Worm (Caenorhabditis elegans): Measurements from ENCODE around the gene C16C10.2.

DNA sequence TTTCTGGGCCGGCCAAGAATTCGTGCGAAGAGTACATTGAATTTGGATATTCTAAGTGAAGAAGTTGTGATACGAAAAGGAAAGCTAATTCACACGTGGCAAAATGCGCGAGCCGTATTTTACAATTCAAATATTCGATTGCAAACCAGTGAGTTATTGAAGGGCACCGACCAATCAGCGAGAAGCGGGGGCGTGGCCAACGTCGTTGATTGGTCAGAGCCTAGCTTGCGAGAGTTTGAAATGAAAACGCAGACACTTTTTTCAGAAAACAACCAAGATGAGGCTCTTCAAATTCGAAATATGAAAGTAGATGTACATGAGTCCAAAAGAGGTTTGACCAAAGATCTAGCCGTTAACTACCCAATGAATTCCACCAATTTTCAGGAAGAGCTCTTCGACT lies 32.2 kb upstream of the C16C10.2 start:
- TF ChIP-seq ceh-82 (tag; optimal IDR thresholded peaks at IDR 0.05) (no peak), dmd-4 (tag; optimal IDR thresholded peaks at IDR 0.05) (no peak)

Data from whole organism, L2 larva.